Fruit fly (Drosophila melanogaster): ENCODE results near the gene CG43322.
A peak's percentile ranks its signal among the peaks of the same experiment; 100 is the strongest.

Gene CG43322

DNA sequence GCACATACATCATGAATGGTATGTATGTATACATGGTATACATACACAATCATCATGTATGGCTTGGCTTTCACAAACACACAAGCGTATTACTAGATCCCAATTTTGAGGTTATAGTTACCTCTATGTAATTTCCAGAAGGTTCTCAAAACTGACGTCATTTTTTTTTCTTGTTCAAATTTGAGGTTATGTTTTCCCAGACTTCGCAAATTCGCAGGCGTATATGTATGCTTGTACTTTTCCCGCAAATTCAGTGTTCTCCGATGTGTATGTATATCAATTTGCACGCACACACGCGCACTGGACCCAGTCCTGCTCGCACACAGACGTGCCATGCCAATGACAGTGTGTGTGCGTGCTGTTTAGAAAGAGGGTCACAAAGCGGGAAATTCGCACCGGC lies 46.9 kb upstream of the CG43322 start:
- TF ChIP-seq CG1621 (tag; optimal IDR thresholded peaks at IDR 0.05) (peak; percentile 71), CG6808 (GFP tag; optimal IDR thresholded peaks at IDR 0.05) (peak; percentile 36), dsx (GFP tag; optimal IDR thresholded peaks at IDR 0.05; ENCODE audit: poor library complexity, severe bottlenecking) (peak; percentile 50), esn (GFP tag; optimal IDR thresholded peaks at IDR 0.05) (no peak), CG11294 (GFP tag; IDR thresholded peaks at IDR 0.05) (no peak), ss (GFP tag; optimal IDR thresholded peaks at IDR 0.05) (peak; percentile 18 to 28)

DNA sequence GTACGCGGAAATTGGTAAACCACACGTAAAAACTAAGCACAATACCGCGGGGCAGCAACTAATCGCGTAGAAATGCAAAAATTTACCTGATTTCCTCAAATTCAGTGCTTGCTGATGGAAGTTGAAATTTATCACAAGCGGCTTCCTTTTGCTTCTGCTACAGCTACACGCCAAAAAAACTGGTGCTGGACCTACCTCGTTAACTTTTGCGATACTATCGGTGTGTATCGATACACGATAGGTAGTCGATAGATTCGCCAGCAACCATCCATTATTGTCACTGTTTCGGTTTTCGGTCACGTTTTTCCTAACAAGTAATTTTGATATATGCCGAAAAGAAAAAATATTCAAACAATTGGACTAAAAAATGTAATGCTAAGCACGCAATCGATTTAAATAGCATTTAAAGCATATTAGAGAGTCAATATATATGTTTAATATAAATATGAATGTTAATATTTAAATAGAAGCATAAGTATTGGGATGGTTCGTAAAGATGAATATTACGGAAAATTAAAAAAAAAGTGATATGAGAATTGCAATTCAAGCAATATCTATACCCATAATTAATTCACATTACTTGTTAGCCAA lies 45.7 kb upstream of the CG43322 start, which contains the start of gene Sumo:
Gene Sumo (minus strand): TSS at position 223 of the 591 bp plus-strand sequence.
- TF ChIP-seq Sox15 (GFP tag; optimal IDR thresholded peaks at IDR 0.05) (peak; percentile 5), Eip93F (GFP tag; optimal IDR thresholded peaks at IDR 0.05) (peak; percentile 41), CG32006 (GFP tag; optimal IDR thresholded peaks at IDR 0.05) (peak; percentile 11), Met (GFP tag; optimal IDR thresholded peaks at IDR 0.05) (no peak), CG31627 (GFP tag; optimal IDR thresholded peaks at IDR 0.05) (no peak), CG8319 (GFP tag; optimal IDR thresholded peaks at IDR 0.05) (no peak), spab (GFP tag; optimal IDR thresholded peaks at IDR 0.05) (no peak), CG15336 (GFP tag; IDR thresholded peaks at IDR 0.05) (no peak), OdsH (GFP tag; optimal IDR thresholded peaks at IDR 0.05) (peak; percentile 18), net (GFP tag; optimal IDR thresholded peaks at IDR 0.05) (no peak), CG8119 (GFP tag; IDR thresholded peaks at IDR 0.05) (0 out of 3 replicates have a peak, but pooled peaks have one; percentile 2), fd59A (GFP tag; optimal IDR thresholded peaks at IDR 0.05) (peak; percentile 12), esn (GFP tag; optimal IDR thresholded peaks at IDR 0.05) (no peak), Eip78C (GFP tag) (peak; percentile 14), CG6808 (GFP tag; optimal IDR thresholded peaks at IDR 0.05) (no peak), vri (GFP tag; optimal IDR thresholded peaks at IDR 0.05) (no peak), Sox14 (GFP tag; optimal IDR thresholded peaks at IDR 0.05) (no peak), CG3032 (tag; optimal IDR thresholded peaks at IDR 0.05) (peak; percentile 21), CG6854 (GFP tag; optimal IDR thresholded peaks at IDR 0.05) (peak; percentile 60), CG11902 (GFP tag; optimal IDR thresholded peaks at IDR 0.05) (no peak), dsx (GFP tag; optimal IDR thresholded peaks at IDR 0.05; ENCODE audit: poor library complexity, severe bottlenecking) (no peak), Blimp-1 (GFP tag; optimal IDR thresholded peaks at IDR 0.05) (no peak), salr (GFP tag; optimal IDR thresholded peaks at IDR 0.05) (peak in 1 of 2 experiments; percentile 41), CG4318 (GFP tag; optimal IDR thresholded peaks at IDR 0.05) (no peak), pdm3 (GFP tag; optimal IDR thresholded peaks at IDR 0.05) (no peak), CG6163 (GFP tag; IDR thresholded peaks at IDR 0.05) (0 out of 3 replicates have a peak, but pooled peaks have one; percentile 6), eg (GFP tag; IDR thresholded peaks at IDR 0.05) (peak; percentile 2; the same call in 1 of the 3 replicates)

- TF ChIP-seq lz (GFP tag; optimal IDR thresholded peaks at IDR 0.05) (peak; percentile 63), CG6792 (GFP tag; optimal IDR thresholded peaks at IDR 0.05) (peak; percentile 38), CG6808 (GFP tag; optimal IDR thresholded peaks at IDR 0.05) (no peak), topi (GFP tag; optimal IDR thresholded peaks at IDR 0.05) (peak; percentile 69), CG6854 (GFP tag; optimal IDR thresholded peaks at IDR 0.05) (peak; percentile 42), dsx (GFP tag; optimal IDR thresholded peaks at IDR 0.05; ENCODE audit: poor library complexity, severe bottlenecking) (peak; percentile 62), CG6163 (GFP tag; IDR thresholded peaks at IDR 0.05) (peak; percentile 51; the same call in 2 of the 3 replicates), CG6276 (GFP tag; optimal IDR thresholded peaks at IDR 0.05) (no peak), Hr39 (GFP tag; optimal IDR thresholded peaks at IDR 0.05) (peak; percentile 37), fkh (GFP tag; optimal IDR thresholded peaks at IDR 0.05) (peak; percentile 94), Ets21C (GFP tag; optimal IDR thresholded peaks at IDR 0.05) (peak; percentile 38), salr (GFP tag; optimal IDR thresholded peaks at IDR 0.05) (no peak), Sox102F (GFP tag; optimal IDR thresholded peaks at IDR 0.05) (no peak), CG10669 (GFP tag; optimal IDR thresholded peaks at IDR 0.05) (no peak), Eip78C (GFP tag) (peak; percentile 86), spab (GFP tag; optimal IDR thresholded peaks at IDR 0.05) (no peak), CG11902 (GFP tag; optimal IDR thresholded peaks at IDR 0.05) (no peak), CG3919 (GFP tag; optimal IDR thresholded peaks at IDR 0.05) (peak; percentile 73), Eip75B (GFP tag; optimal IDR thresholded peaks at IDR 0.05) (peak; percentile 37), CG15336 (GFP tag; IDR thresholded peaks at IDR 0.05) (peak; percentile 24; the same call in 1 of the 2 replicates), esn (GFP tag; optimal IDR thresholded peaks at IDR 0.05) (peak; percentile 57), ss (GFP tag; optimal IDR thresholded peaks at IDR 0.05) (peak in 1 of 2 experiments; percentile 49), Sox14 (GFP tag; optimal IDR thresholded peaks at IDR 0.05) (peak; percentile 64), cyc (GFP tag; optimal IDR thresholded peaks at IDR 0.05) (peak; percentile 51), CG32006 (GFP tag; optimal IDR thresholded peaks at IDR 0.05) (peak; percentile 21), Smox (GFP tag; optimal IDR thresholded peaks at IDR 0.05) (peak; percentile 55), Ets96B (tag; optimal IDR thresholded peaks at IDR 0.05) (peak; percentile 44), Met (GFP tag; optimal IDR thresholded peaks at IDR 0.05) (no peak)
These were observed 45.1 kb upstream of the CG43322 start for dm6 chr2L:6968013-6968517.

Data from whole organism, prepupa.